Worm (Caenorhabditis elegans): ENCODE data around the gene T18D3.5.

T18D3.5 gene

ce11 chrX:12458021-12458420 is 5.6 kb upstream of the T18D3.5 start (continued):
- TF ChIP-seq hlh-30 (tag; optimal IDR thresholded peaks at IDR 0.05; ENCODE audit: insufficient read depth) (no peak), pax-1 (tag; optimal IDR thresholded peaks at IDR 0.05) (no peak), ceh-48 (tag; optimal IDR thresholded peaks at IDR 0.05) (peak; percentile 17), unc-42 (tag; optimal IDR thresholded peaks at IDR 0.05) (no peak), ceh-34 (tag; optimal IDR thresholded peaks at IDR 0.05) (peak; percentile 17), sdc-2 (tag; optimal IDR thresholded peaks at IDR 0.05) (peak; percentile 52), hlh-8 (tag; optimal IDR thresholded peaks at IDR 0.05) (no peak), pqm-1 (tag; optimal IDR thresholded peaks at IDR 0.05) (no peak), K02D7.2 (tag; optimal IDR thresholded peaks at IDR 0.05) (peak; percentile 53), zip-5 (tag; optimal IDR thresholded peaks at IDR 0.05) (no peak), ref-2 (tag; optimal IDR thresholded peaks at IDR 0.05) (peak; percentile 47), ceh-24 (tag; optimal IDR thresholded peaks at IDR 0.05) (no peak), ceh-2 (tag; optimal IDR thresholded peaks at IDR 0.05) (no peak), rnt-1 (tag; optimal IDR thresholded peaks at IDR 0.05) (no peak), ets-4 (tag; optimal IDR thresholded peaks at IDR 0.05) (peak; percentile 13), unc-55 (GFP tag; optimal IDR thresholded peaks at IDR 0.05) (no peak), C08G9.2 (tag; optimal IDR thresholded peaks at IDR 0.05) (no peak), fkh-6 (tag; optimal IDR thresholded peaks at IDR 0.05) (peak; percentile 39), lin-11 (tag; optimal IDR thresholded peaks at IDR 0.05) (no peak), ceh-22 (tag; optimal IDR thresholded peaks at IDR 0.05) (no peak), Y22D7AL.16 (tag; optimal IDR thresholded peaks at IDR 0.05) (peak; percentile 55), ztf-16 (tag; optimal IDR thresholded peaks at IDR 0.05) (peak; percentile 47), ttx-3 (tag; optimal IDR thresholded peaks at IDR 0.05) (peak; percentile 41), ceh-6 (GFP tag; optimal IDR thresholded peaks at IDR 0.05) (peak; percentile 65), ahr-1 (tag; optimal IDR thresholded peaks at IDR 0.05) (no peak), ceh-9 (tag; optimal IDR thresholded peaks at IDR 0.05) (peak; percentile 42), fkh-10 (GFP tag; optimal IDR thresholded peaks at IDR 0.05) (no peak), ceh-14 (tag; optimal IDR thresholded peaks at IDR 0.05) (peak; percentile 45), elt-2 (tag; optimal IDR thresholded peaks at IDR 0.05) (peak; percentile 44), fax-1 (tag; optimal IDR thresholded peaks at IDR 0.05) (peak; percentile 30), dmd-4 (tag; optimal IDR thresholded peaks at IDR 0.05; ENCODE audit: borderline replicate concordance) (no peak), K09A11.1 (tag; optimal IDR thresholded peaks at IDR 0.05; ENCODE audit: insufficient read depth) (no peak), T23F11.4 (GFP tag; optimal IDR thresholded peaks at IDR 0.05) (peak; percentile 40), tbx-7 (tag; optimal IDR thresholded peaks at IDR 0.05) (no peak), sox-4 (tag; optimal IDR thresholded peaks at IDR 0.05) (peak; percentile 50), C38D4.7 (GFP tag; optimal IDR thresholded peaks at IDR 0.05) (peak; percentile 61), madf-2 (tag; optimal IDR thresholded peaks at IDR 0.05) (peak; percentile 78), pros-1 (tag; optimal IDR thresholded peaks at IDR 0.05) (no peak), unc-3 (GFP tag; conservative IDR thresholded peaks at IDR 0.05) (peak; percentile 46; the same call in 1 of the 2 replicates), unc-3 (tag; optimal IDR thresholded peaks at IDR 0.05) (peak; percentile 2), gmeb-2 (tag; optimal IDR thresholded peaks at IDR 0.05) (peak; percentile 66), unc-86 (tag; optimal IDR thresholded peaks at IDR 0.05) (peak; percentile 50), pha-2 (tag; optimal IDR thresholded peaks at IDR 0.05) (peak; percentile 67), pha-4 (tag; optimal IDR thresholded peaks at IDR 0.05) (no peak)

ce11 chrX:12461557-12461956 is 2.0 kb upstream of the T18D3.5 start, which contains the start of gene odr-7:
Gene odr-7 (minus strand): TSS chrX:12461657.
- TF ChIP-seq eyg-1 (tag; optimal IDR thresholded peaks at IDR 0.05): no peak
- TF ChIP-seq ceh-34 (tag; optimal IDR thresholded peaks at IDR 0.05): no peak
- TF ChIP-seq sdc-2 (tag; optimal IDR thresholded peaks at IDR 0.05): no peak
- TF ChIP-seq ceh-2 (tag; optimal IDR thresholded peaks at IDR 0.05): no peak
- TF ChIP-seq C08G9.2 (tag; optimal IDR thresholded peaks at IDR 0.05): no peak
- TF ChIP-seq Y22D7AL.16 (tag; optimal IDR thresholded peaks at IDR 0.05): no peak
- no peak for TF ChIP-seq dmd-4 (tag; optimal IDR thresholded peaks at IDR 0.05; ENCODE audit: borderline replicate concordance)
- no peak for TF ChIP-seq mec-3 (tag; optimal IDR thresholded peaks at IDR 0.05; ENCODE audit: borderline replicate concordance)
- no peak for TF ChIP-seq nhr-232 (tag; optimal IDR thresholded peaks at IDR 0.05)
- no peak for TF ChIP-seq sox-2 (GFP tag; IDR thresholded peaks at IDR 0.05)
- no peak for TF ChIP-seq nhr-11 (tag; optimal IDR thresholded peaks at IDR 0.05)
- no peak for TF ChIP-seq unc-55 (GFP tag; optimal IDR thresholded peaks at IDR 0.05)
- no peak for TF ChIP-seq tbx-7 (tag; optimal IDR thresholded peaks at IDR 0.05)
